Worm (Caenorhabditis elegans) whole organism, L1 larva: ENCODE results near the gene msp-81.

Experiments used
- efl-1 ChIP-seq, 4 experiments: fragments of 150-350 bp; optimal IDR thresholded peaks in 3 of 4; peaks in 1 of 4; 1 replicate in 1 of 4; 2 replicates in 3 of 4; lab custom pipeline; 2014; ENCODE audit warnings: missing biosample characterization in 2 of 4, missing genetic modification characterization in 2 of 4, missing genetic modification reagents in 2 of 4
- elt-3 ChIP-seq, 6 experiments: fragments of 150-350 bp in 1 of 6; sonication (generic microtip); optimal IDR thresholded peaks; 2 replicates each; lab custom pipeline; 2017 to 2018; ENCODE audit warnings: missing biosample characterization in 6 of 6, missing genetic modification characterization in 6 of 6, inconsistent platforms in 1 of 6
- lsy-2 ChIP-seq, 2 experiments: fragments of 150-350 bp; optimal IDR thresholded peaks; 2 replicates each; lab custom pipeline; 2014; ENCODE audit warnings: missing biosample characterization in 2 of 2, missing genetic modification characterization in 2 of 2
- mep-1 ChIP-seq: fragments of 150-350 bp; optimal IDR thresholded peaks from 2 replicates; lab custom pipeline; 2014; ENCODE audit warnings: missing biosample characterization, missing genetic modification characterization
- nhr-20 ChIP-seq: sonication (generic microtip); optimal IDR thresholded peaks from 2 replicates; lab custom pipeline; 2016; ENCODE audit warnings: mild to moderate bottlenecking, missing genetic modification characterization, missing compliant biosample characterization
- nhr-71 ChIP-seq: sonication (generic microtip); optimal IDR thresholded peaks from 2 replicates; lab custom pipeline; 2016; ENCODE audit warnings: mild to moderate bottlenecking, missing genetic modification characterization, moderate library complexity, missing compliant biosample characterization
- pqm-1 ChIP-seq: sonication (generic microtip); optimal IDR thresholded peaks from 3 replicates; lab custom pipeline; 2017; ENCODE audit warnings: missing biosample characterization, missing genetic modification characterization

ce11 chrIV:9799664-9800063 is 36.6 kb downstream of the msp-81 start:
- no peak for TF ChIP-seq lsy-2 (tag; optimal IDR thresholded peaks at IDR 0.05; lab: Kevin White, UChicago)
- no peak for TF ChIP-seq pqm-1
- no peak for TF ChIP-seq efl-1 (optimal IDR thresholded peaks at IDR 0.05; lab: Kevin White, UChicago)
- TF ChIP-seq efl-1 (GFP tag; optimal IDR thresholded peaks at IDR 0.05 in 1 of 2; lab: Kevin White, UChicago) = no peak
- TF ChIP-seq nhr-20 (tag; lab: Kevin White, UChicago) = no peak
- TF ChIP-seq mep-1 (tag; lab: Kevin White, UChicago) = no peak
- TF ChIP-seq elt-3 (tag; optimal IDR thresholded peaks at IDR 0.05; lab: Kevin White, UChicago) = no peak
- no peak for TF ChIP-seq nhr-71 (tag; lab: Kevin White, UChicago)
